Worm (Caenorhabditis elegans) whole organism, young adult: ENCODE measurements around the gene sre-28.

Experiments used
- B0019.2 ChIP-seq: fragments of 200-800 bp; sonication (Bioruptor generic); conservative IDR thresholded peaks from 2 replicates; pipeline ENCODE4 v1.3.6; 2022; ENCODE audit warnings: missing genetic modification reagents, missing genetic modification characterization, missing compliant biosample characterization
- hlh-12 ChIP-seq: sonication (generic microtip); optimal IDR thresholded peaks from 2 replicates; lab custom pipeline; 2016; ENCODE audit warnings: missing genetic modification characterization, missing compliant biosample characterization
- zim-3 ChIP-seq: sonication (generic microtip); optimal IDR thresholded peaks from 2 replicates; lab custom pipeline; 2017; ENCODE audit warnings: mild to moderate bottlenecking, missing genetic modification characterization, moderate library complexity, missing compliant biosample characterization

DNA sequence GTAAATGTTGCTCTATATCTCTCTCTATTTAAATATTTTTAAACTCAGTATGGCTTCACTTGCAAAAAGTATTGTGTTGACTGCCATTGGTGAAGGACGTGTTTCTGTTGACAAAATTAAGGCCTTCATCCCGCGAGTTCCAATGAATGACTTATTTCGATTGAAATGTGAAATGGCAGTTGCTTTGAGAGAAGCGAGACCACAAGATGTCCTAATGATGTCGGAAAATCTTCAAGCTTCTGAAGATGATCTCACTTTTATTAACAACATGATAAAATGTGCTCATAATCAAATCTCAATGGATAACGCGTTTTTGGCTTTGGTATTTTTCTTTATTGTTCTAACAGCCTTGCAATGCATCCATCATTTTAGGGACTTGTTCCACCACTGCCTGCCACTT, 22.9 kb upstream of the sre-28 start, which contains the start of gene ceh-75:
- TF ChIP-seq hlh-12 (tag; lab: Kevin White, UChicago) = no peak
- TF ChIP-seq B0019.2 = no peak
- TF ChIP-seq zim-3 = no peak
